Worm (Caenorhabditis elegans) whole organism, late embryonic: ENCODE results near the gene phyh-1.
A peak's percentile ranks its signal among the peaks of the same experiment; 100 is the strongest.
"Not testable (repeated sequence)": the region's sequence is repeated elsewhere in the genome, so short reads cannot be mapped to it uniquely, and the experiment has no call there.

Experiments used
- C38D4.7 ChIP-seq: fragments of 200-800 bp; sonication (Bioruptor generic); optimal IDR thresholded peaks from 2 replicates; lab custom pipeline; 2018; ENCODE audit warnings: mild to moderate bottlenecking, missing genetic modification characterization, moderate library complexity, missing compliant biosample characterization
- F13H6.1 ChIP-seq: sonication (generic microtip); optimal IDR thresholded peaks from 2 replicates; lab custom pipeline; 2016; ENCODE audit warnings: missing genetic modification characterization, missing compliant biosample characterization
- K02D7.2 ChIP-seq: sonication (generic microtip); optimal IDR thresholded peaks from 2 replicates; lab custom pipeline; 2017; ENCODE audit warnings: mild to moderate bottlenecking, missing genetic modification characterization, missing compliant biosample characterization
- Y22D7AL.16 ChIP-seq: sonication (generic microtip); optimal IDR thresholded peaks from 2 replicates; lab custom pipeline; 2016; ENCODE audit warnings: missing genetic modification characterization, missing compliant biosample characterization
- ahr-1 ChIP-seq: sonication (generic microtip); optimal IDR thresholded peaks from 2 replicates; lab custom pipeline; 2016; ENCODE audit warnings: missing genetic modification characterization, missing compliant biosample characterization
- ama-1 ChIP-seq: fragments of 150-350 bp; optimal IDR thresholded peaks from 2 replicates; lab custom pipeline; 2014
- ceh-14 ChIP-seq: sonication (generic microtip); optimal IDR thresholded peaks from 2 replicates; lab custom pipeline; 2016; ENCODE audit warnings: missing genotype, missing genetic modification characterization, missing compliant biosample characterization
- ceh-18 ChIP-seq: sonication (generic microtip); optimal IDR thresholded peaks from 2 replicates; lab custom pipeline; 2016; ENCODE audit warnings: missing genetic modification characterization, missing compliant biosample characterization
- ceh-24 ChIP-seq: sonication (generic microtip); optimal IDR thresholded peaks from 2 replicates; lab custom pipeline; 2016; ENCODE audit warnings: mild to moderate bottlenecking, missing genetic modification characterization, missing compliant biosample characterization
- ceh-34 ChIP-seq: sonication (generic microtip); optimal IDR thresholded peaks from 2 replicates; lab custom pipeline; 2016; ENCODE audit warnings: mild to moderate bottlenecking, missing genetic modification characterization, missing compliant biosample characterization
- ceh-45 ChIP-seq: fragments of 200-800 bp; sonication (Bioruptor generic); IDR thresholded peaks from 2 replicates; pipeline ENCODE4 v1.3.6; 2022; ENCODE audit warnings: missing genetic modification reagents, missing genetic modification characterization, missing compliant biosample characterization
- ceh-6 ChIP-seq: fragments of 200-800 bp; sonication (Bioruptor generic); optimal IDR thresholded peaks from 2 replicates; lab custom pipeline; 2018; ENCODE audit warnings: mild to moderate bottlenecking, missing genetic modification characterization, missing compliant biosample characterization
- dmd-4 ChIP-seq: sonication (generic microtip); optimal IDR thresholded peaks from 2 replicates; lab custom pipeline; 2016; ENCODE audit warnings: borderline replicate concordance, missing genetic modification characterization, missing compliant biosample characterization
- elt-2 ChIP-seq: sonication (generic microtip); optimal IDR thresholded peaks from 2 replicates; lab custom pipeline; 2016; ENCODE audit warnings: missing genetic modification reagents, missing genetic modification characterization, missing compliant biosample characterization
- elt-4 ChIP-seq: sonication (generic microtip); optimal IDR thresholded peaks from 2 replicates; lab custom pipeline; 2016; ENCODE audit warnings: missing genetic modification characterization, missing compliant biosample characterization
- ets-4 ChIP-seq: sonication (generic microtip); optimal IDR thresholded peaks from 2 replicates; lab custom pipeline; 2016; ENCODE audit warnings: missing genetic modification characterization, missing compliant biosample characterization
- fax-1 ChIP-seq: sonication (generic microtip); optimal IDR thresholded peaks from 2 replicates; lab custom pipeline; 2016; ENCODE audit warnings: missing genotype, missing genetic modification characterization, missing compliant biosample characterization
- fkh-10 ChIP-seq: fragments of 150-350 bp; optimal IDR thresholded peaks from 2 replicates; lab custom pipeline; 2014; ENCODE audit warnings: missing biosample characterization, missing genetic modification reagents, missing genetic modification characterization
- gmeb-2 ChIP-seq: sonication (generic microtip); optimal IDR thresholded peaks from 2 replicates; lab custom pipeline; 2016; ENCODE audit warnings: missing genetic modification characterization, inconsistent platforms, missing compliant biosample characterization
- hlh-13 ChIP-seq: fragments of 200-800 bp; sonication (Bioruptor generic); optimal IDR thresholded peaks from 2 replicates; lab custom pipeline; 2018; ENCODE audit warnings: mild to moderate bottlenecking, missing genetic modification characterization, missing compliant biosample characterization
- hlh-15 ChIP-seq: sonication (generic microtip); optimal IDR thresholded peaks from 2 replicates; lab custom pipeline; 2016; ENCODE audit warnings: missing genetic modification characterization, missing compliant biosample characterization
- hlh-6 ChIP-seq: sonication (generic microtip); optimal IDR thresholded peaks from 2 replicates; lab custom pipeline; 2016; ENCODE audit warnings: missing genotype, missing genetic modification characterization, missing compliant biosample characterization
- hlh-8 ChIP-seq: sonication (generic microtip); optimal IDR thresholded peaks from 2 replicates; lab custom pipeline; 2016; ENCODE audit warnings: missing genotype, missing genetic modification characterization, missing compliant biosample characterization
- lim-6 ChIP-seq: sonication (generic microtip); optimal IDR thresholded peaks from 2 replicates; lab custom pipeline; 2016; ENCODE audit warnings: missing genetic modification characterization, missing compliant biosample characterization
- lin-11 ChIP-seq: fragments of 200-800 bp; sonication (Bioruptor generic); optimal IDR thresholded peaks from 2 replicates; lab custom pipeline; 2018; ENCODE audit warnings: mild to moderate bottlenecking, missing genetic modification characterization, missing compliant biosample characterization
- mec-3 ChIP-seq: sonication (generic microtip); optimal IDR thresholded peaks from 2 replicates; lab custom pipeline; 2016; ENCODE audit warnings: borderline replicate concordance, missing genetic modification characterization, missing compliant biosample characterization
- nhr-232 ChIP-seq: sonication (generic microtip); optimal IDR thresholded peaks from 2 replicates; lab custom pipeline; 2016; ENCODE audit warnings: missing genetic modification characterization, missing compliant biosample characterization
- npax-4 ChIP-seq: sonication (generic microtip); optimal IDR thresholded peaks from 2 replicates; lab custom pipeline; 2016; ENCODE audit warnings: missing genetic modification characterization, missing compliant biosample characterization
- pag-3 ChIP-seq: sonication (generic microtip); optimal IDR thresholded peaks from 2 replicates; lab custom pipeline; 2016; ENCODE audit warnings: missing compliant biosample characterization, missing genetic modification characterization, borderline replicate concordance
- pha-4 ChIP-seq: fragments of 150-350 bp; optimal IDR thresholded peaks from 2 replicates; lab custom pipeline; 2018; ENCODE audit warnings: missing biosample characterization, missing genetic modification reagents, missing genetic modification characterization
- pqm-1 ChIP-seq: sonication (generic microtip); optimal IDR thresholded peaks from 2 replicates; lab custom pipeline; 2016; ENCODE audit warnings: missing genetic modification characterization, missing compliant biosample characterization
- pros-1 ChIP-seq: fragments of 150-350 bp; optimal IDR thresholded peaks from 2 replicates; lab custom pipeline; 2014; ENCODE audit warnings: missing biosample characterization, missing genetic modification reagents, missing genetic modification characterization
- tbx-7 ChIP-seq: sonication (generic microtip); optimal IDR thresholded peaks from 2 replicates; lab custom pipeline; 2016; ENCODE audit warnings: missing genotype, missing genetic modification characterization, missing compliant biosample characterization
- unc-3 ChIP-seq, 2 experiments: fragments of 200-800 bp in 1 of 2; sonication (Bioruptor generic) in 1 of 2; sonication (generic microtip) in 1 of 2; conservative IDR thresholded peaks in 1 of 2; optimal IDR thresholded peaks in 1 of 2; 2 replicates each; pipeline versions ENCODE4 v1.3.6 to Lab custom; 2016 to 2022; ENCODE audit warnings: missing compliant biosample characterization in 2 of 2, missing genetic modification characterization in 2 of 2, missing genetic modification reagents in 1 of 2
- unc-55 ChIP-seq: sonication (generic microtip); optimal IDR thresholded peaks from 2 replicates; lab custom pipeline; 2017; ENCODE audit warnings: missing biosample characterization, missing genetic modification reagents, missing genetic modification characterization
- ztf-16 ChIP-seq: sonication (generic microtip); optimal IDR thresholded peaks from 2 replicates; lab custom pipeline; 2017; ENCODE audit warnings: missing genetic modification characterization, missing compliant biosample characterization

The phyh-1 gene

ce11 chrIV:17259310-17259709 is at the start of gene phyh-1:
Gene phyh-1, minus strand, starts transcription at chrIV:17259410.
- TF ChIP-seq ceh-24 (tag; lab: Kevin White, UChicago): no peak
- no peak for TF ChIP-seq ceh-14
- TF ChIP-seq dmd-4 (tag; lab: Kevin White, UChicago): no peak
- TF ChIP-seq, all 69 proteins: peak for 0

ce11 chrIV:17308211-17308610 is 49.0 kb upstream of the phyh-1 start, which contains the start of gene T28F3.9:
Gene T28F3.9, plus strand, starts transcription at chrIV:17308511.
- TF ChIP-seq fax-1 (tag; lab: Kevin White, UChicago) (no peak), ceh-45 (no peak), hlh-13 (GFP tag; lab: Kevin White, UChicago) (no peak), pha-4 (tag; lab: Kevin White, UChicago) (no peak), ets-4 (tag; lab: Kevin White, UChicago) (no peak), ceh-24 (tag; lab: Kevin White, UChicago) (no peak), unc-3 (GFP tag; conservative IDR thresholded peaks at IDR 0.05; lab: Robert Waterston, UW) (no peak), unc-3 (tag; optimal IDR thresholded peaks at IDR 0.05; lab: Kevin White, UChicago) (no peak), lim-6 (tag; lab: Kevin White, UChicago) (no peak), ceh-6 (GFP tag; lab: Kevin White, UChicago) (no peak), pqm-1 (tag; lab: Kevin White, UChicago) (no peak), ceh-34 (tag; lab: Kevin White, UChicago) (no peak), ceh-14 (no peak), F13H6.1 (tag; lab: Kevin White, UChicago) (no peak)

ce11 chrIV:17307223-17307622 is 48.0 kb upstream of the phyh-1 start, which contains the start of gene T28F3.8:
Gene T28F3.8, minus strand, starts transcription at chrIV:17307323.
- TF ChIP-seq K02D7.2 (tag; lab: Kevin White, UChicago); ama-1; elt-2 (tag; lab: Kevin White, UChicago): not testable (repeated sequence)
- TF ChIP-seq, all 69 proteins: peak for 0; not testable (repeated sequence) for 69

ce11 chrIV:17301933-17302332 is 42.7 kb upstream of the phyh-1 start, which contains the start of gene ifta-2:
Gene ifta-2, minus strand, starts transcription at chrIV:17302033.
- no peak for TF ChIP-seq ceh-6 (GFP tag; lab: Kevin White, UChicago)

ce11 chrIV:17294489-17294888 is 35.3 kb upstream of the phyh-1 start, which contains the start of gene T28F3.5:
Gene T28F3.5, plus strand, starts transcription at chrIV:17294789.
- TF ChIP-seq ahr-1 (tag; lab: Kevin White, UChicago) (no peak), gmeb-2 (tag; lab: Kevin White, UChicago) (no peak), unc-55 (no peak), hlh-6 (no peak), tbx-7 (tag; lab: Kevin White, UChicago) (no peak), elt-2 (tag; lab: Kevin White, UChicago) (no peak), hlh-8 (tag; lab: Kevin White, UChicago) (no peak), ama-1 (no peak), nhr-232 (no peak)

ce11 chrIV:17293679-17294078 is 34.5 kb upstream of the phyh-1 start:
- TF ChIP-seq unc-55 (peak; percentile 18), ztf-16 (tag; lab: Kevin White, UChicago) (no peak)

ce11 chrIV:17293068-17293467 is 33.9 kb upstream of the phyh-1 start:
- TF ChIP-seq C38D4.7 (GFP tag; lab: Kevin White, UChicago) (no peak), hlh-13 (GFP tag; lab: Kevin White, UChicago) (no peak)
- TF ChIP-seq, all 69 proteins: peak for 0

ce11 chrIV:17292350-17292749 is 33.1 kb upstream of the phyh-1 start:
- no peak for TF ChIP-seq mec-3 (tag; lab: Kevin White, UChicago)
- no peak for TF ChIP-seq ceh-18
- no peak for TF ChIP-seq ahr-1 (tag; lab: Kevin White, UChicago)
- TF ChIP-seq pqm-1 (tag; lab: Kevin White, UChicago): no peak
- no peak for TF ChIP-seq pros-1 (tag; lab: Kevin White, UChicago)
- TF ChIP-seq hlh-13 (GFP tag; lab: Kevin White, UChicago): no peak
- TF ChIP-seq fax-1 (tag; lab: Kevin White, UChicago): no peak
- no peak for TF ChIP-seq npax-4 (tag; lab: Kevin White, UChicago)
- TF ChIP-seq fkh-10 (GFP tag; lab: Kevin White, UChicago): no peak
- no peak for TF ChIP-seq pag-3 (tag; lab: Kevin White, UChicago)
- no peak for TF ChIP-seq hlh-15 (tag; lab: Kevin White, UChicago)
- TF ChIP-seq ceh-45: no peak
- TF ChIP-seq Y22D7AL.16 (tag; lab: Kevin White, UChicago): no peak
- no peak for TF ChIP-seq hlh-6
- no peak for TF ChIP-seq lin-11 (tag; lab: Kevin White, UChicago)
- TF ChIP-seq elt-4 (tag; lab: Kevin White, UChicago): no peak
- TF ChIP-seq ztf-16 (tag; lab: Kevin White, UChicago): no peak
- TF ChIP-seq elt-2 (tag; lab: Kevin White, UChicago): no peak
- TF ChIP-seq gmeb-2 (tag; lab: Kevin White, UChicago): no peak
- TF ChIP-seq, all 69 proteins: peak for 0
